Worm (Caenorhabditis elegans): ENCODE measurements around the gene F54A3.6.
"Not testable (repeated sequence)": the region's sequence is repeated elsewhere in the genome, so short reads cannot be mapped to it uniquely, and the experiment has no call there.

F54A3.6 gene

ce11 chrII:2232429-2232828, at the start of gene F54A3.6:
F54A3.6 (minus strand) TSS chrII:2232470.
- TF ChIP-seq lsy-2 (tag; optimal IDR thresholded peaks at IDR 0.05), result peak; percentile 67 to 89

- TF ChIP-seq alr-1 (tag; optimal IDR thresholded peaks at IDR 0.05) (no peak), elt-3 (tag; optimal IDR thresholded peaks at IDR 0.05) (no peak), nhr-237 (tag; optimal IDR thresholded peaks at IDR 0.05) (no peak), mbf-1 (tag; optimal IDR thresholded peaks at IDR 0.05) (no peak)
Measured at ce11 chrII:2279839-2280238, 47.6 kb upstream of the F54A3.6 start, which contains the start of gene K09F6.11. K09F6.11 (plus strand) TSS chrII:2280139.

- TF ChIP-seq nhr-23 (tag; optimal IDR thresholded peaks at IDR 0.05) (no peak), mdl-1 (tag; optimal IDR thresholded peaks at IDR 0.05) (no peak)
Measured at ce11 chrII:2279263-2279662, 47.0 kb upstream of the F54A3.6 start, which contains the start of gene K09F6.6. K09F6.6 (minus strand) TSS chrII:2279305.

- no peak for TF ChIP-seq mab-5 (tag; optimal IDR thresholded peaks at IDR 0.05)
- no peak for TF ChIP-seq egl-27 (tag; optimal IDR thresholded peaks at IDR 0.05)
- TF ChIP-seq nhr-10 (tag; optimal IDR thresholded peaks at IDR 0.05), result no peak
- no peak for TF ChIP-seq aly-2 (tag; optimal IDR thresholded peaks at IDR 0.05)
- no peak for TF ChIP-seq mbf-1 (tag; optimal IDR thresholded peaks at IDR 0.05)
- TF ChIP-seq elt-3 (tag; optimal IDR thresholded peaks at IDR 0.05), result no peak
Measured at ce11 chrII:2277418-2277817, 45.1 kb upstream of the F54A3.6 start, which contains the start of gene K09F6.15. K09F6.15 (minus strand) TSS chrII:2277518.

- no peak for TF ChIP-seq zag-1 (tag; optimal IDR thresholded peaks at IDR 0.05)
- no peak for TF ChIP-seq mbf-1 (tag; optimal IDR thresholded peaks at IDR 0.05)
- TF ChIP-seq unc-62 (GFP tag; optimal IDR thresholded peaks at IDR 0.05), result no peak
- no peak for TF ChIP-seq gmeb-1 (tag; optimal IDR thresholded peaks at IDR 0.05)
- no peak for TF ChIP-seq fos-1 (tag; optimal IDR thresholded peaks at IDR 0.05)
- TF ChIP-seq peb-1 (tag; optimal IDR thresholded peaks at IDR 0.05), result no peak
- TF ChIP-seq alr-1 (tag; optimal IDR thresholded peaks at IDR 0.05), result no peak
- TF ChIP-seq nhr-23 (tag; optimal IDR thresholded peaks at IDR 0.05), result no peak
- TF ChIP-seq mab-5 (tag; optimal IDR thresholded peaks at IDR 0.05), result no peak
- no peak for TF ChIP-seq blmp-1 (tag; optimal IDR thresholded peaks at IDR 0.05; ENCODE audit: insufficient read depth)
- TF ChIP-seq R02D3.7 (tag; optimal IDR thresholded peaks at IDR 0.05), result no peak
- TF ChIP-seq sem-4 (tag; optimal IDR thresholded peaks at IDR 0.05), result no peak
- no peak for TF ChIP-seq dmd-4 (tag; optimal IDR thresholded peaks at IDR 0.05)
Measured at ce11 chrII:2273750-2274149, 41.5 kb upstream of the F54A3.6 start.

ce11 chrII:2254861-2255260, 22.6 kb upstream of the F54A3.6 start, which contains the start of gene K09F6.3:
K09F6.3 (plus strand) TSS chrII:2255161.
- not testable (repeated sequence) for TF ChIP-seq aly-2, ZK546.5, ztf-11 (tag; optimal IDR thresholded peaks at IDR 0.05)

- no peak for TF ChIP-seq ztf-11 (tag; optimal IDR thresholded peaks at IDR 0.05)
- TF ChIP-seq nhr-23 (tag; optimal IDR thresholded peaks at IDR 0.05), result no peak
- TF ChIP-seq skn-1 (tag; optimal IDR thresholded peaks at IDR 0.05), result no peak
- no peak for TF ChIP-seq ZK546.5 (tag; optimal IDR thresholded peaks at IDR 0.05)
- no peak for TF ChIP-seq mab-5 (tag; optimal IDR thresholded peaks at IDR 0.05)
- no peak for TF ChIP-seq nhr-25 (tag; optimal IDR thresholded peaks at IDR 0.05)
- no peak for TF ChIP-seq ztf-4 (tag; optimal IDR thresholded peaks at IDR 0.05)
- no peak for TF ChIP-seq C34F6.9 (tag; optimal IDR thresholded peaks at IDR 0.05)
- TF ChIP-seq nhr-77 (tag; optimal IDR thresholded peaks at IDR 0.05), result no peak
- TF ChIP-seq nhr-10 (tag; optimal IDR thresholded peaks at IDR 0.05), result no peak
- TF ChIP-seq lin-39 (tag; optimal IDR thresholded peaks at IDR 0.05), result no peak
Measured at ce11 chrII:2253676-2254075, 21.4 kb upstream of the F54A3.6 start.

ce11 chrII:2251617-2252016, 19.3 kb upstream of the F54A3.6 start:
- TF ChIP-seq egl-27 (tag; optimal IDR thresholded peaks at IDR 0.05) (no peak), lsy-2 (tag; optimal IDR thresholded peaks at IDR 0.05) (no peak), nhr-21 (tag; optimal IDR thresholded peaks at IDR 0.05) (no peak), nhr-129 (tag; optimal IDR thresholded peaks at IDR 0.05) (no peak)
